ENCODE assay signal across 3 fruit fly cellular contexts in genomic region chr3R:9039448-9039847, dm6.
TF ChIP-seq lines count a peak whose summit lies in the region.

Gene neur (minus strand): TSS chr3R:9039471.

TF ChIP-seq in whole organism, embryonic, 481 proteins besides CTCF, POLR2A, EP300 and RAD21 (continued from another document and continues in another):
- TF ChIP-seq CG11093 (GFP tag; IDR thresholded peaks at IDR 0.05; lab: Robert Waterston, UW) (no peak), ftz-f1 (GFP tag; optimal IDR thresholded peaks at IDR 0.05; lab: Kevin White, UChicago) (no peak), bcd (GFP tag; optimal IDR thresholded peaks at IDR 0.05; lab: Kevin White, UChicago) (peak; percentile 58), ato (GFP tag; IDR thresholded peaks at IDR 0.05; lab: Robert Waterston, UW; ENCODE audit: partially characterized antibody) (peak; percentile 58; the same call in 1 of the 2 replicates), hb (GFP tag; IDR thresholded peaks at IDR 0.05; lab: Robert Waterston, UW; ENCODE audit: partially characterized antibody) (peak; percentile 60; the same call in 1 of the 3 replicates), jumu (GFP tag; optimal IDR thresholded peaks at IDR 0.05; lab: Kevin White, UChicago) (peak; percentile 13), amos (GFP tag; IDR thresholded peaks at IDR 0.05; lab: Robert Waterston, UW; ENCODE audit: partially characterized antibody) (peak; percentile 77), CG4328 (GFP tag; optimal IDR thresholded peaks at IDR 0.05; lab: Kevin White, UChicago) (peak; percentile 15), phol (tag; optimal IDR thresholded peaks at IDR 0.05; lab: Kevin White, UChicago) (peak; percentile 67), pho (GFP tag; optimal IDR thresholded peaks at IDR 0.05; lab: Kevin White, UChicago) (no peak), chn (GFP tag; optimal IDR thresholded peaks at IDR 0.05; lab: Kevin White, UChicago) (peak; percentile 27), Usf (GFP tag; optimal IDR thresholded peaks at IDR 0.05; lab: Kevin White, UChicago) (no peak), CG3163 (GFP tag; optimal IDR thresholded peaks at IDR 0.05; lab: Kevin White, UChicago) (peak; percentile 18), CG6765 (GFP tag; optimal IDR thresholded peaks at IDR 0.05; lab: Kevin White, UChicago) (no peak), NfI (GFP tag; optimal IDR thresholded peaks at IDR 0.05; lab: Kevin White, UChicago) (peak; percentile 40), CG6272 (GFP tag; IDR thresholded peaks at IDR 0.05; lab: Robert Waterston, UW) (no peak), pzg (GFP tag; optimal IDR thresholded peaks at IDR 0.05; lab: Kevin White, UChicago) (peak; percentile 77), zfh2 (GFP tag; optimal IDR thresholded peaks at IDR 0.05; lab: Kevin White, UChicago) (peak; percentile 18), dm (GFP tag; optimal IDR thresholded peaks at IDR 0.05; lab: Kevin White, UChicago) (peak; percentile 5), CHES-1-like (GFP tag; optimal IDR thresholded peaks at IDR 0.05; lab: Kevin White, UChicago) (peak; percentile 21), PHDP (tag; optimal IDR thresholded peaks at IDR 0.05; lab: Kevin White, UChicago) (peak; percentile 13), sens (GFP tag; lab: Kevin White, UChicago) (peak; percentile 76), bowl (GFP tag; IDR thresholded peaks at IDR 0.05; lab: Robert Waterston, UW) (no peak), gem (tag; optimal IDR thresholded peaks at IDR 0.05; lab: Kevin White, UChicago) (peak; percentile 38), sna (GFP tag; IDR thresholded peaks at IDR 0.05; lab: Robert Waterston, UW; ENCODE audit: partially characterized antibody) (peak; percentile 51; the same call in 1 of the 2 replicates), CG17186 (GFP tag; optimal IDR thresholded peaks at IDR 0.05; lab: Kevin White, UChicago) (peak; percentile 38), Sox102F (GFP tag; optimal IDR thresholded peaks at IDR 0.05; lab: Kevin White, UChicago) (no peak), MBD-R2 (GFP tag; IDR thresholded peaks at IDR 0.05; lab: Robert Waterston, UW) (peak; percentile 57), CG14860 (GFP tag; IDR thresholded peaks at IDR 0.05; lab: Robert Waterston, UW; ENCODE audit: partially characterized antibody) (0 out of 3 replicates have a peak, but pooled peaks have one; percentile 54), CrebB (tag; optimal IDR thresholded peaks at IDR 0.05; lab: Kevin White, UChicago) (peak; percentile 18), lab (GFP tag; optimal IDR thresholded peaks at IDR 0.05; lab: Kevin White, UChicago) (peak; percentile 18), CG6254 (GFP tag; optimal IDR thresholded peaks at IDR 0.05; lab: Kevin White, UChicago) (no peak), Bgb (GFP tag; IDR thresholded peaks at IDR 0.05; lab: Robert Waterston, UW; ENCODE audit: partially characterized antibody) (peak; percentile 67), CG3847 (GFP tag; IDR thresholded peaks at IDR 0.05; lab: Robert Waterston, UW) (peak; percentile 29), CG3065 (GFP tag; optimal IDR thresholded peaks at IDR 0.05; lab: Kevin White, UChicago) (no peak), Nf-YB (GFP tag; optimal IDR thresholded peaks at IDR 0.05; lab: Kevin White, UChicago) (peak; percentile 23), CG12744 (GFP tag; optimal IDR thresholded peaks at IDR 0.05; lab: Kevin White, UChicago) (no peak), lilli (GFP tag; optimal IDR thresholded peaks at IDR 0.05; lab: Kevin White, UChicago) (peak; percentile 35), kay (GFP tag; optimal IDR thresholded peaks at IDR 0.05; lab: Kevin White, UChicago) (no peak), Doc2 (GFP tag; IDR thresholded peaks at IDR 0.05; lab: Robert Waterston, UW) (no peak), CG8290 (GFP tag; optimal IDR thresholded peaks at IDR 0.05; lab: Kevin White, UChicago) (peak; percentile 24), CG8290 (tag; optimal IDR thresholded peaks at IDR 0.05; lab: Kevin White, UChicago) (peak in 1 of 2 experiments; percentile 1)

TF ChIP-seq in whole organism, prepupa, 60 proteins besides CTCF, POLR2A, EP300 and RAD21 (continued from another document):
- TF ChIP-seq eg (GFP tag; IDR thresholded peaks at IDR 0.05; lab: Robert Waterston, UW) (no peak), Blimp-1 (GFP tag; optimal IDR thresholded peaks at IDR 0.05; lab: Kevin White, UChicago) (no peak), spab (GFP tag; optimal IDR thresholded peaks at IDR 0.05; lab: Kevin White, UChicago) (no peak), CG11902 (GFP tag; optimal IDR thresholded peaks at IDR 0.05; lab: Kevin White, UChicago) (no peak), esn (GFP tag; optimal IDR thresholded peaks at IDR 0.05; lab: Kevin White, UChicago) (peak; percentile 36), ss (GFP tag; optimal IDR thresholded peaks at IDR 0.05; lab: Kevin White, UChicago) (no peak), Sox102F (GFP tag; optimal IDR thresholded peaks at IDR 0.05; lab: Kevin White, UChicago) (no peak)

TF ChIP-seq in whole organism, wandering third instar larva, 38 proteins besides CTCF, POLR2A, EP300 and RAD21 (continued from another document):
- peak; percentile 38 for TF ChIP-seq h (GFP tag; optimal IDR thresholded peaks at IDR 0.05; lab: Kevin White, UChicago)
- TF ChIP-seq Hnf4 (GFP tag; optimal IDR thresholded peaks at IDR 0.05; lab: Kevin White, UChicago): no peak
- TF ChIP-seq usp (GFP tag; optimal IDR thresholded peaks at IDR 0.05; lab: Kevin White, UChicago): no peak
- no peak for TF ChIP-seq br (GFP tag; optimal IDR thresholded peaks at IDR 0.05; lab: Kevin White, UChicago)
- TF ChIP-seq Rel (GFP tag; optimal IDR thresholded peaks at IDR 0.05; lab: Kevin White, UChicago): no peak
- TF ChIP-seq Rel (tag; optimal IDR thresholded peaks at IDR 0.05; lab: Kevin White, UChicago): no peak
- no peak for TF ChIP-seq OdsH (GFP tag; optimal IDR thresholded peaks at IDR 0.05; lab: Kevin White, UChicago)
- TF ChIP-seq sage (GFP tag; optimal IDR thresholded peaks at IDR 0.05; lab: Kevin White, UChicago): no peak
